Worm (Caenorhabditis elegans) whole organism, young adult: ENCODE measurements around the gene elpc-4.

Source experiments
- attf-6 ChIP-seq: fragments of 200-800 bp; sonication (Bioruptor generic); IDR thresholded peaks from 2 replicates; pipeline ENCODE4 v1.3.6; 2022; ENCODE audit warnings: missing genetic modification reagents, missing genetic modification characterization, missing compliant biosample characterization
- hrde-1 ChIP-seq: sonication (generic microtip); optimal IDR thresholded peaks from 2 replicates; lab custom pipeline; 2016; ENCODE audit warnings: missing genetic modification characterization, mild to moderate bottlenecking, missing compliant biosample characterization, moderate library complexity, missing genotype, missing genetic modification reagents, borderline replicate concordance
- rpc-1 ChIP-seq, 2 experiments: fragments of 150-350 bp in 1 of 2; sonication (generic microtip) in 1 of 2; optimal IDR thresholded peaks; 2 replicates each; lab custom pipeline; 2014 to 2018; ENCODE audit warnings: missing biosample characterization in 1 of 2, missing genetic modification characterization in 1 of 2, missing genetic modification reagents in 1 of 2, missing genotype in 1 of 2

DNA sequence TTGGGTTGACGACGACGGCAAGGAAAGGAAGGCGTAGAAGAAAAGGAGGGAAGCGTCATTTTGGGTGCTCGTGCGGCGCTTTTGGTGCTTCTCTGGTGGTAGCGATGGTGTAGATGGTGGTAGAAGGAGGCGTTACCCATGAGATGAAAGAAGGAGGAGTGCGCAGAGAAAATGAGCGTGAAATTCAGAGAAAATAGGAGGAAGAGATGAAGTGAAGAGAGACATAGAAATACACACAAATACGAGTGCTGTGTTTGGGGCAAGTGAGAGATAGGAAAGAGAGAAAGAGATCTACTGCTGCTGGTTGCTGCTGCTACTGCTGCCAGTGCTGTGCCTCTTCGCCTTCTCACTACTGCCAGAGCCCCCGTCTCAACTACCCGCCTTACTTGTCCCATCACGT, 49.8 kb downstream of the elpc-4 start:
- TF ChIP-seq hrde-1 (no peak), attf-6 (GFP tag; lab: Robert Waterston, UW) (no peak), rpc-1 (optimal IDR thresholded peaks at IDR 0.05; lab: Kevin White, UChicago) (no peak), rpc-1 (tag; optimal IDR thresholded peaks at IDR 0.05; lab: Kevin White, UChicago) (no peak)
